In genomic region chrX:5987910-5988309, ce11 we compare ENCODE assay signal across 2 worm cellular contexts.
A peak's percentile ranks its signal among the peaks of the same experiment; 100 is the strongest.
TF ChIP-seq lines count a peak whose summit lies in the region.

No protein-coding gene starts in this region.

TF ChIP-seq in whole organism, L1 larva, 84 proteins besides CTCF, POLR2A, EP300 and RAD21:
- TF ChIP-seq lin-14 (GFP tag; optimal IDR thresholded peaks at IDR 0.05; lab: Kevin White, UChicago) (peak; percentile 53), efl-1 (optimal IDR thresholded peaks at IDR 0.05; lab: Kevin White, UChicago) (no peak), efl-1 (GFP tag; optimal IDR thresholded peaks at IDR 0.05 in 1 of 2; lab: Kevin White, UChicago) (no peak), C04F5.9 (tag; optimal IDR thresholded peaks at IDR 0.05; lab: Kevin White, UChicago) (no peak), hpl-2 (GFP tag; optimal IDR thresholded peaks at IDR 0.05; lab: Kevin White, UChicago) (no peak), fkh-10 (GFP tag; optimal IDR thresholded peaks at IDR 0.05; lab: Kevin White, UChicago) (peak; percentile 4)

TF ChIP-seq in whole organism, young adult, 124 proteins besides CTCF, POLR2A, EP300 and RAD21:
- TF ChIP-seq mes-4 (tag; optimal IDR thresholded peaks at IDR 0.05; lab: Kevin White, UChicago) (no peak), hsf-1 (GFP tag; IDR thresholded peaks at IDR 0.05; lab: Robert Waterston, UW) (no peak), ceh-27 (GFP tag; optimal IDR thresholded peaks at IDR 0.05; lab: Kevin White, UChicago) (peak; percentile 55)
